Worm (Caenorhabditis elegans) whole organism, L4/young adult: ENCODE results near the gene srw-90.

ENCODE experiments used
- W03F9.2 ChIP-seq: fragments of 150-350 bp; optimal IDR thresholded peaks from 2 replicates; lab custom pipeline; 2014; ENCODE audit warnings: missing biosample characterization, missing genetic modification characterization
- dao-5 ChIP-seq: sonication (generic microtip); optimal IDR thresholded peaks from 2 replicates; lab custom pipeline; 2016; ENCODE audit warnings: missing genotype, missing genetic modification characterization, moderate library complexity, missing compliant biosample characterization
- him-1 ChIP-seq: sonication (generic microtip); optimal IDR thresholded peaks from 2 replicates; lab custom pipeline; 2016; ENCODE audit warnings: missing genotype, missing genetic modification reagents, missing genetic modification characterization, missing compliant biosample characterization

DNA sequence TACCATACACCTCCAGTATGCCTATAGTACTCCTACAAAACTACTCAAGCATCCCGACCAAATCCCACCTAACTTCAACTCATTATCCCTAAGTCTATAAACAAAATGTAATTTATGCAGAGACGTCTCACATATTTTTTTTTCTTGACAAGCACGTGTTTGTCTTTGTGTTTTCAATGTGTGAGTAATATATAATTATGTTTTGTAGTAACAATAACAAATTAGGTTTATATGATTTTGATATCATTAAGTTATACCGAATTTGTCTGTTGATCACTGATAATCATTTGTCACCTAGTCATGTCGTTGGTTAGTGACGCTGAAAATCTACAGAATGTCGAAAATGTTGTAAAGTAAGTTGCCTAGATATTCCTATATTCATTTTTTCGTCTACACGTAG, 18.1 kb downstream of the srw-90 start, which contains the start of gene srw-102:
- TF ChIP-seq W03F9.2 (tag; lab: Kevin White, UChicago) (no peak), him-1 (no peak), dao-5 (no peak)
